Fruit fly (Drosophila melanogaster) whole organism, embryonic: ENCODE measurements around the gene RpL8.

Experiments used
- CG11398 ChIP-seq: fragments of 200-800 bp; sonication (Bioruptor generic); optimal IDR thresholded peaks from 2 replicates; lab custom pipeline; 2016; ENCODE audit warnings: missing biosample characterization, missing genetic modification characterization
- CG6854 ChIP-seq: fragments of 200-800 bp; sonication (Bioruptor generic); optimal IDR thresholded peaks from 3 replicates; lab custom pipeline; 2017; ENCODE audit warnings: missing biosample characterization, mild to moderate bottlenecking, missing genetic modification characterization
- CHES-1-like ChIP-seq: fragments of 200-800 bp; sonication (Bioruptor generic); optimal IDR thresholded peaks from 2 replicates; lab custom pipeline; 2016; ENCODE audit warnings: missing biosample characterization, missing genetic modification characterization
- Chrac-16 ChIP-seq: fragments of 200-800 bp; sonication (Bioruptor generic); optimal IDR thresholded peaks from 3 replicates; lab custom pipeline; 2016; ENCODE audit warnings: missing biosample characterization, missing genetic modification characterization
- CrebB ChIP-seq: fragments of 200-800 bp; sonication (Bioruptor generic); optimal IDR thresholded peaks from 3 replicates; lab custom pipeline; 2018; ENCODE audit warnings: missing biosample characterization, mild to moderate bottlenecking, missing genetic modification characterization
- Side ChIP-seq: fragments of 200-800 bp; sonication (Bioruptor generic); optimal IDR thresholded peaks from 2 replicates; lab custom pipeline; 2016; ENCODE audit warnings: missing biosample characterization, missing genetic modification characterization
- ato ChIP-seq: fragments of 200-800 bp; sonication (Bioruptor generic); IDR thresholded peaks from 2 replicates; pipeline ENCODE4 v1.3.6; 2022; ENCODE audit warnings: missing biosample characterization, missing genetic modification characterization; ENCODE audit not compliant: partially characterized antibody
- dpn ChIP-seq, 2 experiments: fragments of 200-800 bp; sonication (Bioruptor generic); optimal IDR thresholded peaks; 3 replicates each; lab custom pipeline; 2016; ENCODE audit warnings: missing biosample characterization in 2 of 2, missing genetic modification characterization in 2 of 2
- gfzf ChIP-seq: fragments of 200-800 bp; sonication (Bioruptor generic); optimal IDR thresholded peaks from 2 replicates; lab custom pipeline; 2016; ENCODE audit warnings: missing biosample characterization, mild to moderate bottlenecking, missing genetic modification characterization, moderate library complexity
- jigr1 ChIP-seq: fragments of 200-800 bp; sonication (Bioruptor generic); IDR thresholded peaks from 3 replicates; pipeline ENCODE4 v1.3.6; 2022; ENCODE audit warnings: missing biosample characterization, missing genetic modification characterization
- shn ChIP-seq: fragments of 200-800 bp; sonication (Bioruptor generic); optimal IDR thresholded peaks from 3 replicates; lab custom pipeline; 2016; ENCODE audit warnings: missing biosample characterization, missing genetic modification characterization
- usp ChIP-seq: fragments of >200 bp; optimal IDR thresholded peaks from 2 replicates; lab custom pipeline; 2017; ENCODE audit warnings: missing biosample characterization, missing genetic modification characterization

dm6 chr3L:2583537-2583870, 3.8 kb upstream of the RpL8 start:
- no peak for TF ChIP-seq CrebB (tag; lab: Kevin White, UChicago)
- no peak for TF ChIP-seq Side
- TF ChIP-seq dpn (GFP tag; optimal IDR thresholded peaks at IDR 0.05; lab: Kevin White, UChicago): no peak
- TF ChIP-seq usp (GFP tag; lab: Kevin White, UChicago): no peak
- TF ChIP-seq CHES-1-like (GFP tag; lab: Kevin White, UChicago): no peak
- TF ChIP-seq CG6854: no peak
- TF ChIP-seq CG11398: no peak
- no peak for TF ChIP-seq jigr1 (GFP tag; lab: Robert Waterston, UW)
- TF ChIP-seq ato (GFP tag; lab: Robert Waterston, UW): no peak
- TF ChIP-seq Chrac-16 (GFP tag; lab: Kevin White, UChicago): no peak
- no peak for TF ChIP-seq gfzf (GFP tag; lab: Kevin White, UChicago)
- no peak for TF ChIP-seq shn (GFP tag; lab: Kevin White, UChicago)
